Worm (Caenorhabditis elegans) whole organism, L3 larva: ENCODE measurements around the gene lag-2.

ENCODE experiments used
- ZK546.5 ChIP-seq: sonication (generic microtip); optimal IDR thresholded peaks from 2 replicates; lab custom pipeline; 2017; ENCODE audit warnings: missing biosample characterization, missing genetic modification characterization
- ama-1 ChIP-seq: fragments of 150-350 bp; optimal IDR thresholded peaks from 2 replicates; lab custom pipeline; 2018
- elt-2 ChIP-seq: sonication (generic microtip); optimal IDR thresholded peaks from 2 replicates; lab custom pipeline; 2016; ENCODE audit warnings: missing genetic modification reagents, mild to moderate bottlenecking, missing genetic modification characterization, missing compliant biosample characterization
- jun-1 ChIP-seq: fragments of 150-350 bp; optimal IDR thresholded peaks from 2 replicates; lab custom pipeline; 2014; ENCODE audit warnings: missing biosample characterization, missing genetic modification reagents, missing genetic modification characterization
- mdl-1 ChIP-seq: fragments of 150-350 bp; optimal IDR thresholded peaks from 2 replicates; lab custom pipeline; 2014; ENCODE audit warnings: missing biosample characterization, missing genetic modification characterization
- nfya-1 ChIP-seq: sonication (generic microtip); optimal IDR thresholded peaks from 2 replicates; lab custom pipeline; 2017; ENCODE audit warnings: missing genetic modification characterization, mild to moderate bottlenecking, missing compliant biosample characterization, antibody characterized with exemption, moderate library complexity; ENCODE audit not compliant: insufficient read depth
- nhr-11 ChIP-seq: fragments of 150-350 bp; optimal IDR thresholded peaks from 2 replicates; lab custom pipeline; 2014; ENCODE audit warnings: missing biosample characterization, missing genetic modification characterization
- nhr-28 ChIP-seq: fragments of 150-350 bp; optimal IDR thresholded peaks from 2 replicates; lab custom pipeline; 2014; ENCODE audit warnings: missing biosample characterization, missing genetic modification characterization
- sea-2 ChIP-seq: fragments of 150-350 bp; sonication (generic microtip); optimal IDR thresholded peaks from 4 replicates; lab custom pipeline; 2014; ENCODE audit warnings: missing biosample characterization, missing genetic modification reagents, missing genetic modification characterization

DNA sequence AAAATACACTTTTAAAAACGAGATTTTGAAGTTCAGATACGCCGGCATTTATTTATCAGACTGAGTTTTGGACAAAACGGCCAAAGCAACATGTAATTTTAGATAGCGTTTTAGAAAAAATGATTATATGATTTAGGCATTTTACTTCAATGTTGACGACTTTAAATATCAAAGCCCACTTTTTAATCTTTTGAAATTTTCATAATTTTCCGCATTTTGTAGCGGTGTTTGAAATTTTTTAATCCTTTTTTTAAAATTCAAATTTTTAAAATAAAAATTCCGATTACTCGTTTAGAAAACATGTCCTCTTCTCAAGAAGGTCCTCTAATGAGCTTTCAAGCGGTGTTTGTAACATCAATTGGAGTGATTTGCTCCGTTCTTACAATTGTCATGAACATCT lies 18.3 kb upstream of the lag-2 start, which contains the start of gene srbc-6:
- TF ChIP-seq ama-1, result no peak
- no peak for TF ChIP-seq elt-2 (tag; lab: Kevin White, UChicago)
- TF ChIP-seq mdl-1, result no peak
- TF ChIP-seq ZK546.5 (tag; lab: Kevin White, UChicago), result no peak
- TF ChIP-seq sea-2 (GFP tag; lab: Kevin White, UChicago), result no peak
- TF ChIP-seq nhr-11, result no peak
- TF ChIP-seq jun-1 (tag; lab: Kevin White, UChicago), result no peak
- no peak for TF ChIP-seq nhr-28 (tag; lab: Kevin White, UChicago)
- no peak for TF ChIP-seq nfya-1 (tag; lab: Kevin White, UChicago)
